Fruit fly (Drosophila melanogaster) whole organism, pupa: Measurements from ENCODE around the gene ft.
A peak's percentile ranks its signal among the peaks of the same experiment; 100 is the strongest.

Source experiments
- CG10348 ChIP-seq: fragments of 200-800 bp; sonication (Bioruptor generic); IDR thresholded peaks from 2 replicates; pipeline ENCODE4 v1.3.6; 2022; ENCODE audit warnings: missing biosample characterization, missing genetic modification characterization
- CG12605 ChIP-seq: fragments of 200-800 bp; sonication (Bioruptor generic); IDR thresholded peaks from 2 replicates; pipeline ENCODE4 v1.3.6; 2022; ENCODE audit warnings: missing biosample characterization, missing genetic modification characterization
- CG13204 ChIP-seq: fragments of 200-800 bp; sonication (Bioruptor generic); optimal IDR thresholded peaks from 2 replicates; lab custom pipeline; 2018; ENCODE audit warnings: missing biosample characterization, mild to moderate bottlenecking, missing genetic modification characterization, moderate library complexity
- CG14655 ChIP-seq: fragments of 200-800 bp; sonication (Bioruptor generic); optimal IDR thresholded peaks from 3 replicates; lab custom pipeline; 2017; ENCODE audit warnings: mild to moderate bottlenecking, missing biosample characterization, missing genetic modification reagents, missing genetic modification characterization
- CG15710 ChIP-seq: fragments of 200-800 bp; sonication (Bioruptor generic); optimal IDR thresholded peaks from 2 replicates; lab custom pipeline; 2018; ENCODE audit warnings: missing biosample characterization, mild to moderate bottlenecking, missing genetic modification characterization, moderate library complexity
- CG17806 ChIP-seq: fragments of 200-800 bp; sonication (Bioruptor generic); optimal IDR thresholded peaks from 2 replicates; lab custom pipeline; 2018; ENCODE audit warnings: missing biosample characterization, mild to moderate bottlenecking, missing genetic modification characterization, moderate library complexity
- CG32121 ChIP-seq: fragments of 200-800 bp; sonication (Bioruptor generic); IDR thresholded peaks from 2 replicates; pipeline ENCODE4 v1.3.6; 2022; ENCODE audit warnings: missing biosample characterization, missing genetic modification characterization
- CG34367 ChIP-seq: fragments of 200-800 bp; sonication (Bioruptor generic); optimal IDR thresholded peaks from 2 replicates; lab custom pipeline; 2018; ENCODE audit warnings: missing biosample characterization, mild to moderate bottlenecking, missing genetic modification characterization
- CG4496 ChIP-seq: fragments of 200-800 bp; sonication (Bioruptor generic); IDR thresholded peaks from 3 replicates; pipeline ENCODE4 v1.3.6; 2022; ENCODE audit warnings: missing biosample characterization, missing genetic modification characterization
- CG8159 ChIP-seq: fragments of 200-800 bp; sonication (Bioruptor generic); optimal IDR thresholded peaks from 3 replicates; lab custom pipeline; 2018; ENCODE audit warnings: missing biosample characterization, mild to moderate bottlenecking, missing genetic modification characterization, moderate library complexity
- CG8301 ChIP-seq: fragments of 200-800 bp; sonication (Bioruptor generic); optimal IDR thresholded peaks from 2 replicates; lab custom pipeline; 2018; ENCODE audit warnings: missing biosample characterization, mild to moderate bottlenecking, missing genetic modification characterization
- CG9948 ChIP-seq: fragments of 200-800 bp; sonication (Bioruptor generic); optimal IDR thresholded peaks from 2 replicates; lab custom pipeline; 2018; ENCODE audit warnings: missing biosample characterization, mild to moderate bottlenecking, missing genetic modification characterization, moderate library complexity
- D1 ChIP-seq: fragments of 200-800 bp; sonication (Bioruptor generic); optimal IDR thresholded peaks from 2 replicates; lab custom pipeline; 2018; ENCODE audit warnings: missing biosample characterization, mild to moderate bottlenecking, missing genetic modification characterization, moderate library complexity
- EcR ChIP-seq: fragments of 200-800 bp; sonication (Bioruptor generic); optimal IDR thresholded peaks from 3 replicates; lab custom pipeline; 2019; ENCODE audit warnings: missing biosample characterization, missing genetic modification characterization, mild to moderate bottlenecking, moderate library complexity, missing genetic modification reagents
- Ets98B ChIP-seq: fragments of 200-800 bp; sonication (Bioruptor generic); IDR thresholded peaks from 2 replicates; pipeline ENCODE4 v1.3.6; 2022; ENCODE audit warnings: missing biosample characterization, missing genetic modification characterization
- Pif1A ChIP-seq: fragments of 200-800 bp; sonication (Bioruptor generic); optimal IDR thresholded peaks from 3 replicates; lab custom pipeline; 2016; ENCODE audit warnings: missing biosample characterization, missing genetic modification characterization
- Pif1B ChIP-seq: fragments of 200-800 bp; sonication (Bioruptor generic); optimal IDR thresholded peaks from 3 replicates; lab custom pipeline; 2016; ENCODE audit warnings: missing biosample characterization, missing genetic modification characterization
- Snoo ChIP-seq: fragments of 200-800 bp; sonication (Bioruptor generic); optimal IDR thresholded peaks from 3 replicates; lab custom pipeline; 2017; ENCODE audit warnings: missing biosample characterization, mild to moderate bottlenecking, missing genetic modification characterization, inconsistent platforms
- fd96Ca ChIP-seq: fragments of 200-800 bp; sonication (Bioruptor generic); IDR thresholded peaks from 3 replicates; pipeline ENCODE4 v1.3.6; 2022; ENCODE audit warnings: missing biosample characterization, missing genetic modification characterization
- gl ChIP-seq: fragments of 200-800 bp; sonication (Bioruptor generic); optimal IDR thresholded peaks from 2 replicates; lab custom pipeline; 2018; ENCODE audit warnings: missing biosample characterization, mild to moderate bottlenecking, missing genetic modification characterization
- rn ChIP-seq: fragments of 200-800 bp; sonication (Bioruptor generic); IDR thresholded peaks from 2 replicates; pipeline ENCODE4 v1.3.6; 2022; ENCODE audit warnings: missing biosample characterization, missing genetic modification characterization

ft gene

DNA sequence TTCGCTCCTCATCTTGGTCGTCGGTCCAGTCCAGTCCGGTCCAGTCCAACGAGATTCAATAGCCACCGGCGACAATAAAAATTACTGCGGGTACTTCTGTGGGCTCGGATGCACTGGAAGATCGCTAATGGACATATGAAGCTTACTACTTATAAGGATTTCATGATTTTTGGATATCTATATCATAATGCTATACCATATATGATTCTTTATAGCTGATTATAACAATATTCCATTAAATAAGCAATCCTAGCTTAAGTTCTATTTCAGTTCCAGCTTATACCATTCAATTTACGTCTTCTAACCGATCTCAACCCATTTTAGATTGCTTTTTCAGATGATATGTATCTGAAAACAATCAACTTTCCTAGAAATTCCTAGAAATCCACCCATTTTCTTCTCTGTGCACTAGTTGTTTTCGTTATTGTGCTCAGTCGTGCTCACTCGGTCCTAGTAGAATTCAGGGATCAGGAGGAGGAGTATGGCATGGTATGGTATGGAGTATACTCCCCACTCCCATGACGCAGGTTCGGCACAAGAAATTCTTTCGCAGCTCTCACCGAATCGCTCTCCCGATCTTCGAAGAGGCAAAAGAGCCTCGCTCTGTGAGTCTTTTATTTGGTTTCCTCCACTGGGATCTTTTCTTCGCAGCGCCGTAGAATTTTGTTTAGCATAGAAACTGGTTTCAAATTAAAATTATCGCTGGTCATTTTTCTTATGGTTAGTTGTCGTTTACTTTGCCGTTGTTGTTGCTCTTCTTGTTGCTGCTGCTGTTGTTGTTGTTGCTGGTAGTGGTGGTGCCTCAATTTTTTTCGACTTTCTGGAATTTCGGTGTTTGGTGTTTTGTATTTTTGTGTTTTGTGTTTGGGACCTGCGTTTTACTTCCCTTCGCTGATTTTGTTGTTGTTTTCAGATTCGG, 665 bp upstream of the ft start:
- TF ChIP-seq fd96Ca (no peak), CG8159 (peak; percentile 98), Pif1A (GFP tag; lab: Kevin White, UChicago) (peak; percentile 73), rn (GFP tag; lab: Robert Waterston, UW) (peak; percentile 63), CG9948 (tag; lab: Kevin White, UChicago) (peak; percentile 97), CG17806 (peak; percentile 94), Snoo (tag; lab: Kevin White, UChicago) (peak; percentile 48), CG14655 (GFP tag; lab: Kevin White, UChicago) (peak; percentile 97), CG10348 (GFP tag; lab: Robert Waterston, UW) (no peak), CG12605 (GFP tag; lab: Robert Waterston, UW) (no peak; the same call in 1 of the 2 replicates), CG8301 (peak; percentile 96), Pif1B (GFP tag; lab: Kevin White, UChicago) (peak; percentile 42), Ets98B (GFP tag; lab: Robert Waterston, UW) (no peak), CG13204 (GFP tag; lab: Kevin White, UChicago) (peak; percentile 73), CG4496 (peak; percentile 71), gl (tag; lab: Kevin White, UChicago) (peak; percentile 81), EcR (GFP tag; lab: Kevin White, UChicago) (no peak), CG15710 (peak; percentile 95), CG34367 (peak; percentile 73), D1 (tag; lab: Kevin White, UChicago) (peak; percentile 94), CG32121 (GFP tag; lab: Robert Waterston, UW) (peak; percentile 56)
- TF ChIP-seq, all 21 proteins: peak for 16

DNA sequence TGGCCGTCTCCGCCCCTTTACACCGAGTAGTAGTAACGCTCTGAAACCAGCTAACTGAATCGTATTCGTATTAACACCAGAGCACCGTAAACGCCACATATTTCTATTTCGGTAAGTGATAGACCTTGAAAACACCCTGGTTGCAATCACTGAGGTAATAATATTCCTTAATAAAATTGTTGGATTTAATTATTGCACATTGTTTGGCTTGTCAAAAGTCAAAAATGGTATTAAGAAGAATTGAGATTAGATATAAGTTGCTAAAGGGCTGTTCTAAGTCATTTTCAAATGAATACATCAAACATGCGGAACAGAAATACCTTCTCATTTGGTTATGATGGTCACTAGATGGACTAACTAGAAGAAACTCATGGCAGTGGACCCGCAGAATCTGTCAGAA, 2.8 kb downstream of the ft start:
- TF ChIP-seq D1 (tag; lab: Kevin White, UChicago) (no peak), CG9948 (tag; lab: Kevin White, UChicago) (no peak), CG34367 (no peak), Pif1A (GFP tag; lab: Kevin White, UChicago) (no peak), CG14655 (GFP tag; lab: Kevin White, UChicago) (no peak), CG15710 (no peak), EcR (GFP tag; lab: Kevin White, UChicago) (no peak), gl (tag; lab: Kevin White, UChicago) (no peak), CG13204 (GFP tag; lab: Kevin White, UChicago) (no peak), fd96Ca (no peak), CG8301 (no peak), CG32121 (GFP tag; lab: Robert Waterston, UW) (no peak), CG10348 (GFP tag; lab: Robert Waterston, UW) (no peak), Snoo (tag; lab: Kevin White, UChicago) (no peak), CG12605 (GFP tag; lab: Robert Waterston, UW) (no peak), rn (GFP tag; lab: Robert Waterston, UW) (no peak), CG17806 (no peak), CG4496 (no peak)

DNA sequence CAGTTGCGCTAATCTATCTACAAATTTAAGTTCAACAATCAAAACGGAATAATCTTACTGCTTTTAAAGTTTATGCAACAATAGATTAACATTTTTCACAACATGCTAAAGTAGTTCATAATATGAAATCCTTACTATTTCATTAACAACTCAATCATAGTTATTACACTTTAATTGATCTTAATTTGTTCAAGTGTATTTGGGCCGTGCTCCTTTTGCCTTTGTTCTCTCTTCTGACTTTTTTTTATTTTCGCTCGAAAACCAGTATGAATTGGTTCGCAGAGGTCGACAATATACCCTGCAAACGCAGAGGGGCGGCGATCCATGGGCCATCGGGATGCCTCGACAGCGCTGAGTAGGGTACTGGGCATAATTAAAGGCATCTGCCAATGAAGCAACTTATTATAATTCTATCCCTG, 10.3 kb downstream of the ft start:
- TF ChIP-seq CG32121 (GFP tag; lab: Robert Waterston, UW) (no peak), gl (tag; lab: Kevin White, UChicago) (peak; percentile 74), Ets98B (GFP tag; lab: Robert Waterston, UW) (no peak), CG9948 (tag; lab: Kevin White, UChicago) (peak; percentile 77), CG8159 (peak; percentile 89), CG13204 (GFP tag; lab: Kevin White, UChicago) (peak; percentile 73), CG4496 (no peak), CG34367 (peak; percentile 82), CG8301 (no peak), D1 (tag; lab: Kevin White, UChicago) (no peak), Pif1B (GFP tag; lab: Kevin White, UChicago) (peak; percentile 27), rn (GFP tag; lab: Robert Waterston, UW) (no peak), CG14655 (GFP tag; lab: Kevin White, UChicago) (no peak), fd96Ca (peak; percentile 38; the same call in 1 of the 3 replicates), EcR (GFP tag; lab: Kevin White, UChicago) (peak; percentile 58), CG15710 (peak; percentile 73), CG17806 (peak; percentile 85), CG10348 (GFP tag; lab: Robert Waterston, UW) (no peak), Pif1A (GFP tag; lab: Kevin White, UChicago) (no peak), Snoo (tag; lab: Kevin White, UChicago) (peak; percentile 15), CG12605 (GFP tag; lab: Robert Waterston, UW) (no peak)

DNA sequence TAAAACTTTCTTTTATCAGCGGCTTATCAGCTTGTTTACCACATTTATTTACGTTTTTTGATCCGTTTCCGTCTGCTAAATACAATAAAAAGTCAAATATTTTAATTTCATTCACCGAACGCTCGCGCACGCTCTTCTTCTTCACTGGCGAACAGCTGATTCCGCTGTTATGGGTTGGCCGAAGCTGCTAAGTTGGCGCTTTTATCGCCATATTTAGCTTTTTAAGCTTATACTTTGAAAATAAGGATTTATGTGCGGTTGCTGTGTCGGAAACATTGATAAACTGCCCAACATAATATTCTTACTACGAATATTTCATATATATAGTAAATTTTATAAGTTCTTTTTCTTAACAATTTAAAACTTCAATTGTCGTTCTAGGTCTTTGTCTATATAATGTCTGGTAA, 23.7 kb downstream of the ft start, which contains the start of gene Naprt:
Gene Naprt (minus strand): TSS at position 159 of the 407 bp plus-strand sequence.
- no peak for TF ChIP-seq gl (tag; lab: Kevin White, UChicago)
- TF ChIP-seq CG15710 = no peak
- TF ChIP-seq CG34367 = no peak
- no peak for TF ChIP-seq CG8301
- no peak for TF ChIP-seq D1 (tag; lab: Kevin White, UChicago)
- no peak for TF ChIP-seq rn (GFP tag; lab: Robert Waterston, UW)
- no peak for TF ChIP-seq Pif1B (GFP tag; lab: Kevin White, UChicago)
